Fruit fly (Drosophila melanogaster) whole organism, wandering third instar larva: ENCODE data around the gene CG15550.
A peak's percentile ranks its signal among the peaks of the same experiment; 100 is the strongest.

Source experiments
- Abd-B ChIP-seq: fragments of >200 bp; optimal IDR thresholded peaks from 2 replicates; lab custom pipeline; 2017; ENCODE audit warnings: missing biosample characterization, missing genetic modification characterization
- CG9705 ChIP-seq: fragments of 200-800 bp; sonication (Bioruptor generic); optimal IDR thresholded peaks from 2 replicates; lab custom pipeline; 2018; ENCODE audit warnings: missing biosample characterization, mild to moderate bottlenecking, missing genetic modification characterization
- CrebA ChIP-seq: fragments of 200-800 bp; sonication (Bioruptor generic); optimal IDR thresholded peaks from 2 replicates; lab custom pipeline; 2016; ENCODE audit warnings: missing biosample characterization, mild to moderate bottlenecking, missing genetic modification characterization, borderline replicate concordance
- Dfd ChIP-seq: fragments of >200 bp; optimal IDR thresholded peaks from 2 replicates; lab custom pipeline; 2017; ENCODE audit warnings: missing biosample characterization, missing genetic modification characterization
- Dif ChIP-seq: fragments of 200-275, 200-300 bp; sonication (Bioruptor generic); optimal IDR thresholded peaks from 2 replicates; lab custom pipeline; 2018; ENCODE audit warnings: missing biosample characterization, missing genetic modification characterization; ENCODE audit not compliant: partially characterized antibody
- GATAd ChIP-seq: sonication (Bioruptor generic); optimal IDR thresholded peaks from 2 replicates; lab custom pipeline; 2016; ENCODE audit warnings: missing biosample characterization, missing genetic modification characterization
- HLH106 ChIP-seq: fragments of 200-800 bp; optimal IDR thresholded peaks from 3 replicates; lab custom pipeline; 2019; ENCODE audit warnings: missing biosample characterization, mild to moderate bottlenecking, missing genetic modification characterization, moderate library complexity
- Hnf4 ChIP-seq: fragments of 200-800 bp; sonication (Bioruptor generic); optimal IDR thresholded peaks from 2 replicates; lab custom pipeline; 2016; ENCODE audit warnings: missing biosample characterization, mild to moderate bottlenecking, missing genetic modification characterization
- Hr78 ChIP-seq: fragments of >200 bp; optimal IDR thresholded peaks from 2 replicates; lab custom pipeline; 2017; ENCODE audit warnings: missing biosample characterization, missing genetic modification characterization
- Hr83 ChIP-seq: fragments of 200-300 bp; sonication (Bioruptor generic); optimal IDR thresholded peaks from 2 replicates; lab custom pipeline; 2016; ENCODE audit warnings: missing biosample characterization, mild to moderate bottlenecking, missing genetic modification characterization, moderate library complexity; ENCODE audit not compliant: poor library complexity, severe bottlenecking
- Jra ChIP-seq: sonication (Bioruptor generic); optimal IDR thresholded peaks from 2 replicates; lab custom pipeline; 2016; ENCODE audit warnings: missing biosample characterization, missing genetic modification characterization
- Mio ChIP-seq: sonication (Bioruptor generic); optimal IDR thresholded peaks from 2 replicates; lab custom pipeline; 2016; ENCODE audit warnings: missing biosample characterization, missing genetic modification characterization
- Myc ChIP-seq: fragments of >200 bp; optimal IDR thresholded peaks from 2 replicates; lab custom pipeline; 2017
- N ChIP-seq: fragments of >200 bp; optimal IDR thresholded peaks from 2 replicates; lab custom pipeline; 2018; ENCODE audit warnings: missing biosample characterization, missing external identifiers, missing genetic modification characterization
- OdsH ChIP-seq: fragments of 200-800 bp; sonication (Bioruptor generic); optimal IDR thresholded peaks from 2 replicates; lab custom pipeline; 2016; ENCODE audit warnings: missing biosample characterization, mild to moderate bottlenecking, missing genetic modification characterization
- Sp1 ChIP-seq: fragments of 200-800 bp; sonication (Bioruptor generic); optimal IDR thresholded peaks from 3 replicates; lab custom pipeline; 2019; ENCODE audit warnings: missing biosample characterization, mild to moderate bottlenecking, missing genetic modification characterization, moderate library complexity
- Vsx2 ChIP-seq: fragments of 200-300, 225-300 bp; sonication (Bioruptor generic); optimal IDR thresholded peaks from 2 replicates; lab custom pipeline; 2018; ENCODE audit warnings: missing biosample characterization, missing genetic modification characterization; ENCODE audit not compliant: partially characterized antibody
- br ChIP-seq: fragments of 200-800 bp; sonication (Bioruptor generic); optimal IDR thresholded peaks from 2 replicates; lab custom pipeline; 2016; ENCODE audit warnings: missing biosample characterization, missing genetic modification characterization
- dl ChIP-seq, 2 experiments: fragments of 175-275, 200-275 bp in 1 of 2; fragments of 200-275 bp in 1 of 2; sonication (Bioruptor generic); optimal IDR thresholded peaks; lab custom pipeline; 2018; ENCODE audit warnings: mild to moderate bottlenecking in 2 of 2, missing biosample characterization in 2 of 2, missing genetic modification characterization in 2 of 2, moderate library complexity in 2 of 2; ENCODE audit not compliant: partially characterized antibody in 2 of 2, insufficient read depth in 1 of 2
- dsf ChIP-seq: sonication (Bioruptor generic); optimal IDR thresholded peaks from 2 replicates; lab custom pipeline; 2016; ENCODE audit warnings: missing biosample characterization, missing genetic modification characterization, borderline replicate concordance
- ey ChIP-seq: fragments of 200-800 bp; sonication (Bioruptor generic); optimal IDR thresholded peaks from 2 replicates; lab custom pipeline; 2016; ENCODE audit warnings: missing biosample characterization, missing genetic modification characterization
- foxo ChIP-seq, 2 experiments: fragments of 200-800 bp; sonication (Bioruptor generic); optimal IDR thresholded peaks; 2 replicates in 1 of 2; 3 replicates in 1 of 2; lab custom pipeline; 2016 to 2017; ENCODE audit warnings: missing biosample characterization in 2 of 2, missing genetic modification characterization in 2 of 2
- fru ChIP-seq: fragments of 200-800 bp; sonication (Bioruptor generic); optimal IDR thresholded peaks from 3 replicates; lab custom pipeline; 2016; ENCODE audit warnings: missing biosample characterization, mild to moderate bottlenecking, missing genetic modification characterization
- h ChIP-seq: fragments of 200-800 bp; sonication (Bioruptor generic); optimal IDR thresholded peaks from 3 replicates; lab custom pipeline; 2016; ENCODE audit warnings: missing biosample characterization, mild to moderate bottlenecking, missing genetic modification characterization
- jim ChIP-seq: fragments of 175-275, 200-325 bp; sonication (Bioruptor generic); optimal IDR thresholded peaks from 2 replicates; lab custom pipeline; 2016; ENCODE audit warnings: missing biosample characterization, mild to moderate bottlenecking, missing genetic modification characterization
- lola ChIP-seq: fragments of >200 bp; optimal IDR thresholded peaks from 2 replicates; lab custom pipeline; 2017; ENCODE audit warnings: missing biosample characterization, missing genetic modification characterization
- psq ChIP-seq: fragments of 200-800 bp; sonication (Bioruptor generic); optimal IDR thresholded peaks from 3 replicates; lab custom pipeline; 2017; ENCODE audit warnings: missing biosample characterization, mild to moderate bottlenecking, missing genetic modification characterization, moderate library complexity
- rgr ChIP-seq: fragments of 200-800 bp; sonication (Bioruptor generic); optimal IDR thresholded peaks from 3 replicates; lab custom pipeline; 2016; ENCODE audit warnings: missing biosample characterization, mild to moderate bottlenecking, missing genetic modification characterization
- sv ChIP-seq: fragments of 200-800 bp; sonication (Bioruptor generic); optimal IDR thresholded peaks from 3 replicates; lab custom pipeline; 2016; ENCODE audit warnings: missing biosample characterization, missing genetic modification characterization
- tai ChIP-seq: sonication (Bioruptor generic); optimal IDR thresholded peaks from 2 replicates; lab custom pipeline; 2016; ENCODE audit warnings: missing biosample characterization, missing genetic modification characterization
- woc ChIP-seq: sonication (Bioruptor generic); optimal IDR thresholded peaks from 2 replicates; lab custom pipeline; 2016; ENCODE audit warnings: missing biosample characterization, mild to moderate bottlenecking, missing genetic modification characterization

The CG15550 gene

DNA sequence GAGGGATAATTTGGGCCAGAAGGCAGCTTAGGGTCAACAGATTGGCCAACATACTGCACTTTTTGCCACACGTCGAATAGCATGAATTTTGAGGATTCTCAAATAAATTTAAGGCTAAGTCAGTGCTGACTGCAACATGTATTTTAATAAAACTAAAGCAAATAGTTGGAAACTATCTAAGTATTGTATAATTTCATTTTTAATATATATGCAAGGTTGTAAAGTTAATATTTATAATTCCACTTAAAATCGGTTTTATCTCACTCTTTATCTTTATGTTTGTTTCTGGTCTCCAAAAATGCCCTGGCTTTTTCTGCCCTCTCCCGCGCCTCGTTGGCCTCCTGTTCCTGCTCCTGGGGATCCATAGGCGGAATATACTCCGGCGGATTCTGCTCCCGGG is 495 bp downstream of the CG15550 start, which contains the start of gene CG15549:
Gene CG15549, minus strand, starts transcription at position 101 of the 400 bp plus-strand sequence.
- no peak for TF ChIP-seq rgr
- TF ChIP-seq Dif (GFP tag; lab: Kevin White, UChicago): no peak
- no peak for TF ChIP-seq br (GFP tag; lab: Kevin White, UChicago)
- no peak for TF ChIP-seq h (GFP tag; lab: Kevin White, UChicago)
- no peak for TF ChIP-seq Hr78 (GFP tag; lab: Kevin White, UChicago)
- TF ChIP-seq CG9705 (GFP tag; lab: Kevin White, UChicago): no peak
- TF ChIP-seq OdsH (GFP tag; lab: Kevin White, UChicago): no peak
- TF ChIP-seq woc (GFP tag; lab: Kevin White, UChicago): no peak
- no peak for TF ChIP-seq psq (GFP tag; lab: Kevin White, UChicago)
- no peak for TF ChIP-seq Jra (GFP tag; lab: Kevin White, UChicago)
- no peak for TF ChIP-seq Hr83 (GFP tag; lab: Kevin White, UChicago)
- TF ChIP-seq Hnf4 (GFP tag; lab: Kevin White, UChicago): no peak
- no peak for TF ChIP-seq HLH106
- TF ChIP-seq tai (GFP tag; lab: Kevin White, UChicago): no peak
- TF ChIP-seq dsf (GFP tag; lab: Kevin White, UChicago): no peak
- TF ChIP-seq Abd-B (GFP tag; lab: Kevin White, UChicago): no peak
- TF ChIP-seq Mio (GFP tag; lab: Kevin White, UChicago): no peak
- TF ChIP-seq N (GFP tag; lab: Kevin White, UChicago): no peak
- TF ChIP-seq lola: no peak

- TF ChIP-seq Dif (GFP tag; lab: Kevin White, UChicago): no peak
- no peak for TF ChIP-seq dsf (GFP tag; lab: Kevin White, UChicago)
- no peak for TF ChIP-seq OdsH (GFP tag; lab: Kevin White, UChicago)
- no peak for TF ChIP-seq psq (GFP tag; lab: Kevin White, UChicago)
- no peak for TF ChIP-seq jim (GFP tag; lab: Kevin White, UChicago)
- no peak for TF ChIP-seq dl (GFP tag; optimal IDR thresholded peaks at IDR 0.05; lab: Kevin White, UChicago; ENCODE audit: insufficient read depth in 1 of 2, partially characterized antibody in 2 of 2)
- no peak for TF ChIP-seq GATAd (GFP tag; lab: Kevin White, UChicago)
- no peak for TF ChIP-seq CrebA (GFP tag; lab: Kevin White, UChicago)
- TF ChIP-seq sv: no peak
- no peak for TF ChIP-seq ey (GFP tag; lab: Kevin White, UChicago)
- TF ChIP-seq Dfd: no peak
- no peak for TF ChIP-seq rgr
- TF ChIP-seq lola: no peak
- no peak for TF ChIP-seq Abd-B (GFP tag; lab: Kevin White, UChicago)
- no peak for TF ChIP-seq woc (GFP tag; lab: Kevin White, UChicago)
- TF ChIP-seq N (GFP tag; lab: Kevin White, UChicago): no peak
- no peak for TF ChIP-seq Myc (lab: Kevin White, UChicago)
- no peak for TF ChIP-seq tai (GFP tag; lab: Kevin White, UChicago)
Observed at dm6 chr3R:30933894-30934434, 2.9 kb downstream of the CG15550 start.

- TF ChIP-seq woc (GFP tag; lab: Kevin White, UChicago) (no peak), fru (no peak), N (GFP tag; lab: Kevin White, UChicago) (no peak), Myc (lab: Kevin White, UChicago) (no peak), Hr83 (GFP tag; lab: Kevin White, UChicago) (peak; percentile 19)
Observed at dm6 chr3R:30932092-30932491, 4.8 kb downstream of the CG15550 start.

DNA sequence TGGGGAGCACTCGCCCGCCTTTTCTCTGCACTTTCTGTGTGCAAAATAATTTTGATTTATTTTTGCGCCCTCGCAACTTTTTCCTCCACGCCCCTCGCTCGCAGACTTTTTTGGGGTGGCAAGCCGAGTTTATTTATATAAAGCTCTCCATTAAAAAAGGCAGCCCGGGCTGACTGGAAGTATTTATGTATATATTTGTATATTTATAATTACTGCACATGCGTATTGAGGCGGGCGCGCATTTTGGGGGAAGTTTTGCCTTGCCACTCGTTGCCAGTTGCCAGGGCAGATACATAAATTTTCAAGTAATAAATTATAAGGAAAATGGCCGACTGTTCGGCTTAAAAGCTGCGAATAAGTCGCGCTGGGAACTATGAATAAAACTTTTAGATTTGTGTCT is 8.3 kb downstream of the CG15550 start:
- TF ChIP-seq fru (no peak), foxo (GFP tag; optimal IDR thresholded peaks at IDR 0.05; lab: Kevin White, UChicago) (no peak), tai (GFP tag; lab: Kevin White, UChicago) (no peak), Vsx2 (no peak), lola (no peak), psq (GFP tag; lab: Kevin White, UChicago) (no peak), GATAd (GFP tag; lab: Kevin White, UChicago) (no peak), dsf (GFP tag; lab: Kevin White, UChicago) (no peak), Sp1 (no peak), woc (GFP tag; lab: Kevin White, UChicago) (no peak), Hnf4 (GFP tag; lab: Kevin White, UChicago) (no peak), Myc (lab: Kevin White, UChicago) (no peak), sv (no peak)
